Worm (Caenorhabditis elegans) whole organism, late embryonic: Measurements from ENCODE around the gene lst-6.

Experiments used
- C08G9.2 ChIP-seq: sonication (generic microtip); optimal IDR thresholded peaks from 2 replicates; lab custom pipeline; 2016; ENCODE audit warnings: mild to moderate bottlenecking, missing genetic modification characterization, moderate library complexity, missing compliant biosample characterization
- C38D4.7 ChIP-seq: fragments of 200-800 bp; sonication (Bioruptor generic); optimal IDR thresholded peaks from 2 replicates; lab custom pipeline; 2018; ENCODE audit warnings: mild to moderate bottlenecking, missing genetic modification characterization, moderate library complexity, missing compliant biosample characterization
- F13H6.1 ChIP-seq: sonication (generic microtip); optimal IDR thresholded peaks from 2 replicates; lab custom pipeline; 2016; ENCODE audit warnings: missing genetic modification characterization, missing compliant biosample characterization
- K09A11.1 ChIP-seq: sonication (generic microtip); optimal IDR thresholded peaks from 2 replicates; lab custom pipeline; 2017; ENCODE audit warnings: antibody characterized with exemption, mild to moderate bottlenecking, missing genetic modification characterization, missing compliant biosample characterization; ENCODE audit not compliant: insufficient read depth
- T23F11.4 ChIP-seq: fragments of 200-800 bp; sonication (Bioruptor generic); optimal IDR thresholded peaks from 2 replicates; lab custom pipeline; 2018; ENCODE audit warnings: mild to moderate bottlenecking, missing genetic modification characterization, missing compliant biosample characterization
- ceh-19 ChIP-seq: fragments of 200-800 bp; sonication (Bioruptor generic); optimal IDR thresholded peaks from 2 replicates; lab custom pipeline; 2018; ENCODE audit warnings: mild to moderate bottlenecking, missing genetic modification characterization, missing compliant biosample characterization
- ceh-2 ChIP-seq: sonication (generic microtip); optimal IDR thresholded peaks from 2 replicates; lab custom pipeline; 2016; ENCODE audit warnings: missing genotype, missing genetic modification characterization, missing compliant biosample characterization
- ceh-30 ChIP-seq: fragments of 150-350 bp; optimal IDR thresholded peaks from 2 replicates; lab custom pipeline; 2014; ENCODE audit warnings: missing biosample characterization, missing genetic modification characterization
- ceh-31 ChIP-seq: sonication (generic microtip); optimal IDR thresholded peaks from 2 replicates; lab custom pipeline; 2016; ENCODE audit warnings: missing genetic modification characterization, missing compliant biosample characterization
- ceh-45 ChIP-seq: fragments of 200-800 bp; sonication (Bioruptor generic); IDR thresholded peaks from 2 replicates; pipeline ENCODE4 v1.3.6; 2022; ENCODE audit warnings: missing genetic modification reagents, missing genetic modification characterization, missing compliant biosample characterization
- ceh-9 ChIP-seq: sonication (generic microtip); optimal IDR thresholded peaks from 2 replicates; lab custom pipeline; 2016; ENCODE audit warnings: mild to moderate bottlenecking, missing genetic modification characterization, inconsistent platforms, missing compliant biosample characterization
- che-1 ChIP-seq: sonication (generic microtip); optimal IDR thresholded peaks from 2 replicates; lab custom pipeline; 2016; ENCODE audit warnings: mild to moderate bottlenecking, missing genetic modification characterization, missing compliant biosample characterization
- dve-1 ChIP-seq: sonication (generic microtip); optimal IDR thresholded peaks from 2 replicates; lab custom pipeline; 2017; ENCODE audit warnings: antibody characterized with exemption, mild to moderate bottlenecking, missing genetic modification characterization, missing compliant biosample characterization
- fkh-10 ChIP-seq: fragments of 150-350 bp; optimal IDR thresholded peaks from 2 replicates; lab custom pipeline; 2014; ENCODE audit warnings: missing biosample characterization, missing genetic modification reagents, missing genetic modification characterization
- fkh-6 ChIP-seq: sonication (generic microtip); optimal IDR thresholded peaks from 2 replicates; lab custom pipeline; 2016; ENCODE audit warnings: missing genetic modification characterization, missing compliant biosample characterization
- gmeb-2 ChIP-seq: sonication (generic microtip); optimal IDR thresholded peaks from 2 replicates; lab custom pipeline; 2016; ENCODE audit warnings: missing genetic modification characterization, inconsistent platforms, missing compliant biosample characterization
- hlh-13 ChIP-seq: fragments of 200-800 bp; sonication (Bioruptor generic); optimal IDR thresholded peaks from 2 replicates; lab custom pipeline; 2018; ENCODE audit warnings: mild to moderate bottlenecking, missing genetic modification characterization, missing compliant biosample characterization
- hlh-15 ChIP-seq: sonication (generic microtip); optimal IDR thresholded peaks from 2 replicates; lab custom pipeline; 2016; ENCODE audit warnings: missing genetic modification characterization, missing compliant biosample characterization
- hlh-30 ChIP-seq: sonication (generic microtip); optimal IDR thresholded peaks from 2 replicates; lab custom pipeline; 2017; ENCODE audit warnings: antibody characterized with exemption, missing genetic modification characterization, missing compliant biosample characterization; ENCODE audit not compliant: insufficient read depth
- hlh-6 ChIP-seq: sonication (generic microtip); optimal IDR thresholded peaks from 2 replicates; lab custom pipeline; 2016; ENCODE audit warnings: missing genotype, missing genetic modification characterization, missing compliant biosample characterization
- madf-2 ChIP-seq: sonication (generic microtip); optimal IDR thresholded peaks from 2 replicates; lab custom pipeline; 2017; ENCODE audit warnings: missing genetic modification characterization, missing compliant biosample characterization
- mec-3 ChIP-seq: sonication (generic microtip); optimal IDR thresholded peaks from 2 replicates; lab custom pipeline; 2016; ENCODE audit warnings: borderline replicate concordance, missing genetic modification characterization, missing compliant biosample characterization
- nfya-1 ChIP-seq: sonication (generic microtip); optimal IDR thresholded peaks from 2 replicates; lab custom pipeline; 2017; ENCODE audit warnings: missing genetic modification characterization, mild to moderate bottlenecking, missing compliant biosample characterization, antibody characterized with exemption, moderate library complexity
- nhr-11 ChIP-seq: fragments of 150-350 bp; optimal IDR thresholded peaks from 2 replicates; lab custom pipeline; 2014; ENCODE audit warnings: missing biosample characterization, missing genetic modification characterization
- npax-4 ChIP-seq: sonication (generic microtip); optimal IDR thresholded peaks from 2 replicates; lab custom pipeline; 2016; ENCODE audit warnings: missing genetic modification characterization, missing compliant biosample characterization
- pat-9 ChIP-seq: fragments of 200-800 bp; sonication (Bioruptor generic); optimal IDR thresholded peaks from 2 replicates; lab custom pipeline; 2018; ENCODE audit warnings: mild to moderate bottlenecking, missing genetic modification characterization, moderate library complexity, missing compliant biosample characterization
- pha-2 ChIP-seq: sonication (generic microtip); optimal IDR thresholded peaks from 2 replicates; lab custom pipeline; 2017; ENCODE audit warnings: mild to moderate bottlenecking, missing genetic modification characterization, missing compliant biosample characterization
- pha-4 ChIP-seq: fragments of 150-350 bp; optimal IDR thresholded peaks from 2 replicates; lab custom pipeline; 2018; ENCODE audit warnings: missing biosample characterization, missing genetic modification reagents, missing genetic modification characterization
- pros-1 ChIP-seq: fragments of 150-350 bp; optimal IDR thresholded peaks from 2 replicates; lab custom pipeline; 2014; ENCODE audit warnings: missing biosample characterization, missing genetic modification reagents, missing genetic modification characterization
- ref-2 ChIP-seq: sonication (generic microtip); optimal IDR thresholded peaks from 2 replicates; lab custom pipeline; 2016; ENCODE audit warnings: missing genetic modification characterization, missing compliant biosample characterization
- rnt-1 ChIP-seq: sonication (generic microtip); optimal IDR thresholded peaks from 2 replicates; lab custom pipeline; 2016; ENCODE audit warnings: missing genetic modification characterization, missing compliant biosample characterization
- syd-9 ChIP-seq: sonication (generic microtip); optimal IDR thresholded peaks from 2 replicates; lab custom pipeline; 2016; ENCODE audit warnings: mild to moderate bottlenecking, missing genetic modification characterization, moderate library complexity, missing compliant biosample characterization
- tbx-2 ChIP-seq: sonication (generic microtip); optimal IDR thresholded peaks from 2 replicates; lab custom pipeline; 2016; ENCODE audit warnings: missing genetic modification characterization, missing compliant biosample characterization
- unc-3 ChIP-seq, 2 experiments: fragments of 200-800 bp in 1 of 2; sonication (Bioruptor generic) in 1 of 2; sonication (generic microtip) in 1 of 2; conservative IDR thresholded peaks in 1 of 2; optimal IDR thresholded peaks in 1 of 2; 2 replicates each; pipeline versions ENCODE4 v1.3.6 to Lab custom; 2016 to 2022; ENCODE audit warnings: missing compliant biosample characterization in 2 of 2, missing genetic modification characterization in 2 of 2, missing genetic modification reagents in 1 of 2
- unc-55 ChIP-seq: sonication (generic microtip); optimal IDR thresholded peaks from 2 replicates; lab custom pipeline; 2017; ENCODE audit warnings: missing biosample characterization, missing genetic modification reagents, missing genetic modification characterization

lst-6 gene

DNA sequence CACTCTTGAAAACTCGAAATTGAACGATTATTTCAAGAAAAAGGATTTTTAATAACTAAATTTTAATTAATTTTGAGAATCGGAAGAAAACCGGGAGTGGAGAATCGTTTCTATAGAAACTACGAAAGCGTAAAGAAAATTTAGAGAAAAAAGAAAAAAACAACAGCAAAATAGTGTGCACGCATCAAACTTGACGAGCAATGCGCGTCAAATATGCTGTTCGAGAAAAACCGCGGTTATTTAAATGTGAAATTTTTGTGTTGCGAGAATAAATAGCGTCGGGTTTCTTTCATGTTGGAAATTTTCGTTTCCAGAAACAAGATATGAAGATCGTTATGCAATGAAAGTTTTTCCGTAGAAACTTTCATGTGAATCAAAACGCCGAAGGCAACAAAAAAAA lies 48.3 kb downstream of the lst-6 start:
- no peak for TF ChIP-seq hlh-13 (GFP tag; lab: Kevin White, UChicago)
- no peak for TF ChIP-seq fkh-10
- no peak for TF ChIP-seq pat-9 (tag; lab: Kevin White, UChicago)
- no peak for TF ChIP-seq unc-55 (GFP tag; lab: Kevin White, UChicago)
- TF ChIP-seq nfya-1 = peak; percentile 14
- no peak for TF ChIP-seq mec-3 (tag; lab: Kevin White, UChicago)

DNA sequence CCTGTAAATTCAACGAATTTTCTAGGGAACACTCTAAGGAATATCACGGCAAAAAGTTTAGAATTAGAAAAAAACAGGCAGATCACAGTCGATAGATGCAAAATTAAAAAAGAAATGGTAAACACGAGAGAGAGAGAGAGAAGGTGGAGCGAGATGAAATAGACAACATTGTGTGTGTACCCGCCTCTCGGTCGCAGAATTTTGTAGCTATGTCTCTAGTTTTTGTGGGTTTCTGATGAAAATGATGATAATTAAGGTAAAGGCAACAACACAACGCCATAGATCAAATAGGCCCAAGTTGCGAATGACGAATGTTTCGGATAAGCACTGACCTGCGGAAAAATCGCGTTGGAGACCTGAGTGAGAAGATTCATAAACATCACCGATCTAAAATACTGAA lies 48.8 kb downstream of the lst-6 start, which contains the start of gene sod-1:
TSS of gene sod-1 (minus strand) at position 387 of the 400 bp plus-strand sequence.
- TF ChIP-seq madf-2 (tag; lab: Kevin White, UChicago) (no peak), F13H6.1 (tag; lab: Kevin White, UChicago) (no peak), C38D4.7 (GFP tag; lab: Kevin White, UChicago) (no peak), T23F11.4 (GFP tag; lab: Kevin White, UChicago) (no peak), C08G9.2 (tag; lab: Kevin White, UChicago) (no peak), ceh-19 (GFP tag; lab: Kevin White, UChicago) (no peak), syd-9 (tag; lab: Kevin White, UChicago) (no peak), rnt-1 (tag; lab: Kevin White, UChicago) (no peak), nfya-1 (no peak), mec-3 (tag; lab: Kevin White, UChicago) (no peak), ceh-9 (tag; lab: Kevin White, UChicago) (no peak), pha-4 (tag; lab: Kevin White, UChicago) (no peak), nhr-11 (tag; lab: Kevin White, UChicago) (no peak), pha-2 (tag; lab: Kevin White, UChicago) (no peak), ceh-30 (no peak), hlh-15 (tag; lab: Kevin White, UChicago) (no peak), gmeb-2 (tag; lab: Kevin White, UChicago) (no peak), ceh-31 (tag; lab: Kevin White, UChicago) (no peak), unc-3 (GFP tag; conservative IDR thresholded peaks at IDR 0.05; lab: Robert Waterston, UW) (no peak), unc-3 (tag; optimal IDR thresholded peaks at IDR 0.05; lab: Kevin White, UChicago) (no peak), K09A11.1 (tag; lab: Kevin White, UChicago) (no peak)
- TF ChIP-seq, all 69 proteins: peak for 0

DNA sequence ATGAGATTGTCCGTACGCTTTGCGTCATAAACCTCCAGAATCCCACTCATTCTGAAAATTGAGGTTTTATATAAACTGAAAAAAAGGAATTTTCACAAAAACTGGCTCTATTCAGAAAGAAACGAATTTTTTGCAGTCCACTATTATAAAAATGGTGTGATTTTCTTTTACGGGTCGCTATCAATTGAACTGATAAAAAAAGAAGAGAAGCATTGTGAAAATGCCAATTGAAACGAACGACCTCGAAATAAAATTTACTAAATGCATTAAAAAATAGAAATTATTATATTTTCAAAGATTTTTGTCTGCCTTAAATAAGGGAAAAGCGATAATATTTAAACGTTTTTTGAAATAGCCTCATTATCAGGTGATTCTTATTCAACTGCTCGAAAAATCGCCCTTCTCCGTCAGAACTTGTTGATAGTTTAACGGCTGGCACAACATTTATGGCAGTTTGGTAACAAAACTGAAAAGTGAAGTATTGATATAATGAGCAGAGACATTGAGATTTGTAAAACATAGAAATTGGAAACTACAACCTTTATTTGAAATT lies 50.0 kb downstream of the lst-6 start, which contains the start of gene art-1:
TSS of gene art-1 (minus strand) at position 51 of the 553 bp plus-strand sequence.
- TF ChIP-seq dve-1 (tag; lab: Kevin White, UChicago) (no peak), ceh-30 (no peak), ceh-45 (no peak), hlh-15 (tag; lab: Kevin White, UChicago) (no peak)
- TF ChIP-seq, all 69 proteins: peak for 0

DNA sequence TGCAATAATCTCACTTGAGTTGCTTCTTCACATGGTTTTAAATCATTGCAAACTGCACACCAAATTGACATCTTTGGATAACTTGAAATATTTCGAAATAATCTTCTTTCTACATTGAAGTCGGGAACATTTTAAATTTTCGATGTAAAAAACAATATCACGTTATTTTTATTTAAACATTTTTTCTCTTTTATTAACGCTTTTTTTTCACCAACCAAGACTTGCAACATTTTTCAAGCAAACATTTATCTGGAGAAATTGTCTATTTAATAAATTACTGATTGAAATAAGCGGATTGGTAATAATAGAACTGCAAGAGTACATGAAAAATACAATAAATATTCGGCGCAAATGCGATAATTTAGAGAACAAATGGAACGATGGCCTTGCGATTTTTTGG lies 51.8 kb downstream of the lst-6 start, which contains the start of gene C15F1.5:
TSS of gene C15F1.5 (minus strand) at position 101 of the 400 bp plus-strand sequence.
- TF ChIP-seq T23F11.4 (GFP tag; lab: Kevin White, UChicago) = no peak
- TF ChIP-seq tbx-2 (tag; lab: Kevin White, UChicago) = no peak
- TF ChIP-seq ceh-30 = no peak
- TF ChIP-seq che-1 = no peak
- TF ChIP-seq ref-2 (tag; lab: Kevin White, UChicago) = no peak
- no peak for TF ChIP-seq unc-55 (GFP tag; lab: Kevin White, UChicago)
- TF ChIP-seq npax-4 (tag; lab: Kevin White, UChicago) = no peak
- no peak for TF ChIP-seq hlh-6 (tag; lab: Kevin White, UChicago)
- TF ChIP-seq fkh-6 (tag; lab: Kevin White, UChicago) = no peak
- no peak for TF ChIP-seq pros-1
- no peak for TF ChIP-seq hlh-30 (tag; lab: Kevin White, UChicago)
- TF ChIP-seq madf-2 (tag; lab: Kevin White, UChicago) = no peak
- TF ChIP-seq ceh-2 (tag; lab: Kevin White, UChicago) = no peak
